Worm (Caenorhabditis elegans): ENCODE results near the gene R08D7.4.

ce11 chrIII:8922061-8922460 lies 49.6 kb upstream of the R08D7.4 start:
- TF ChIP-seq ceh-82 (tag; optimal IDR thresholded peaks at IDR 0.05) (no peak), unc-62 (GFP tag; optimal IDR thresholded peaks at IDR 0.05) (no peak), nhr-21 (tag; optimal IDR thresholded peaks at IDR 0.05) (no peak), blmp-1 (tag; optimal IDR thresholded peaks at IDR 0.05; ENCODE audit: insufficient read depth) (no peak), unc-39 (tag; optimal IDR thresholded peaks at IDR 0.05) (no peak), aly-2 (tag; optimal IDR thresholded peaks at IDR 0.05) (no peak), ceh-16 (tag; optimal IDR thresholded peaks at IDR 0.05) (no peak), alr-1 (tag; optimal IDR thresholded peaks at IDR 0.05) (no peak), mab-5 (tag; optimal IDR thresholded peaks at IDR 0.05) (no peak), nhr-10 (tag; optimal IDR thresholded peaks at IDR 0.05) (no peak)
